3 fruit fly cellular contexts compared by ENCODE assay signal in genomic region chr2L:2730756-2731155, dm6.
TF ChIP-seq lines count a peak whose summit lies in the region.

No protein-coding gene starts in this region.

- TF ChIP-seq CTCF in whole organism, embryonic (GFP tag; optimal IDR thresholded peaks at IDR 0.05; lab: Kevin White, UChicago), result no peak

TF ChIP-seq in whole organism, adult, 20 proteins besides CTCF, POLR2A, EP300 and RAD21:
- TF ChIP-seq toe (GFP tag; optimal IDR thresholded peaks at IDR 0.05; lab: Kevin White, UChicago) (no peak), CG14711 (tag; optimal IDR thresholded peaks at IDR 0.05; lab: Kevin White, UChicago) (no peak), CG7045 (GFP tag; optimal IDR thresholded peaks at IDR 0.05; lab: Kevin White, UChicago) (no peak), CG5204 (GFP tag; optimal IDR thresholded peaks at IDR 0.05; lab: Kevin White, UChicago) (no peak), kay (GFP tag; lab: Kevin White, UChicago; ENCODE audit: borderline replicate concordance) (peak; percentile 73), CG7101 (tag; optimal IDR thresholded peaks at IDR 0.05; lab: Kevin White, UChicago) (no peak), cic (GFP tag; optimal IDR thresholded peaks at IDR 0.05; lab: Kevin White, UChicago) (no peak)

TF ChIP-seq in whole organism, embryonic, 481 proteins besides CTCF, POLR2A, EP300 and RAD21:
- TF ChIP-seq CG12769 (tag; optimal IDR thresholded peaks at IDR 0.05; lab: Kevin White, UChicago), result peak; percentile 9
- TF ChIP-seq Mes4 (GFP tag; optimal IDR thresholded peaks at IDR 0.05; lab: Kevin White, UChicago), result no peak
- no peak for TF ChIP-seq row (GFP tag; IDR thresholded peaks at IDR 0.05; lab: Robert Waterston, UW)
- TF ChIP-seq CG7556 (GFP tag; optimal IDR thresholded peaks at IDR 0.05; lab: Kevin White, UChicago), result no peak
- TF ChIP-seq CG7372 (GFP tag; IDR thresholded peaks at IDR 0.05; lab: Robert Waterston, UW), result peak; percentile 91
- TF ChIP-seq Usf (GFP tag; optimal IDR thresholded peaks at IDR 0.05; lab: Kevin White, UChicago), result no peak
- TF ChIP-seq CG13894 (tag; optimal IDR thresholded peaks at IDR 0.05; lab: Kevin White, UChicago), result peak; percentile 1
- TF ChIP-seq gcm2 (GFP tag; optimal IDR thresholded peaks at IDR 0.05; lab: Kevin White, UChicago), result no peak
- no peak for TF ChIP-seq da (GFP tag; optimal IDR thresholded peaks at IDR 0.05; lab: Kevin White, UChicago)
- TF ChIP-seq Med (GFP tag; lab: Kevin White, UChicago), result peak; percentile 28
- TF ChIP-seq dan (GFP tag; IDR thresholded peaks at IDR 0.05; lab: Robert Waterston, UW), result no peak
- no peak for TF ChIP-seq odd (GFP tag; optimal IDR thresholded peaks at IDR 0.05; lab: Kevin White, UChicago)
- TF ChIP-seq CG6254 (GFP tag; optimal IDR thresholded peaks at IDR 0.05; lab: Kevin White, UChicago), result no peak
- TF ChIP-seq lmd (GFP tag; IDR thresholded peaks at IDR 0.05; lab: Robert Waterston, UW), result no peak
- no peak for TF ChIP-seq jumu (GFP tag; optimal IDR thresholded peaks at IDR 0.05; lab: Kevin White, UChicago)
- TF ChIP-seq Drgx (GFP tag; IDR thresholded peaks at IDR 0.05; lab: Robert Waterston, UW), result no peak
- no peak for TF ChIP-seq CG9817 (tag; optimal IDR thresholded peaks at IDR 0.05; lab: Kevin White, UChicago)
- no peak for TF ChIP-seq Dip2 (GFP tag; IDR thresholded peaks at IDR 0.05; lab: Robert Waterston, UW)
- no peak for TF ChIP-seq CG34376 (GFP tag; optimal IDR thresholded peaks at IDR 0.05; lab: Kevin White, UChicago)

TF ChIP-seq in whole organism, prepupa, 60 proteins besides CTCF, POLR2A, EP300 and RAD21:
- TF ChIP-seq pdm3 (GFP tag; optimal IDR thresholded peaks at IDR 0.05; lab: Kevin White, UChicago) (no peak), Eip78C (GFP tag; lab: Kevin White, UChicago) (peak; percentile 3)
